Worm (Caenorhabditis elegans) whole organism, early embryonic: ENCODE results near the gene T09F5.10.

Experiments
- B0310.2 ChIP-seq: sonication (generic microtip); optimal IDR thresholded peaks from 2 replicates; lab custom pipeline; 2016; ENCODE audit warnings: mild to moderate bottlenecking, missing genetic modification characterization, missing compliant biosample characterization
- F13C5.2 ChIP-seq: sonication (generic microtip); optimal IDR thresholded peaks from 2 replicates; lab custom pipeline; 2017; ENCODE audit warnings: mild to moderate bottlenecking, missing genetic modification characterization, inconsistent platforms, missing compliant biosample characterization
- aly-1 ChIP-seq: sonication (generic microtip); optimal IDR thresholded peaks from 2 replicates; lab custom pipeline; 2016; ENCODE audit warnings: missing genetic modification characterization, missing compliant biosample characterization
- ama-1 ChIP-seq: fragments of 150-350 bp; optimal IDR thresholded peaks from 2 replicates; lab custom pipeline; 2014
- ceh-36 ChIP-seq: sonication (generic microtip); optimal IDR thresholded peaks from 2 replicates; lab custom pipeline; 2016; ENCODE audit warnings: missing genetic modification characterization, inconsistent platforms, missing compliant biosample characterization
- flt-1 ChIP-seq: fragments of 200-800 bp; sonication (Bioruptor generic); IDR thresholded peaks from 2 replicates; pipeline ENCODE4 v1.3.6; 2022; ENCODE audit warnings: missing genetic modification characterization, missing compliant biosample characterization
- hmbx-1 ChIP-seq: sonication (generic microtip); optimal IDR thresholded peaks from 2 replicates; lab custom pipeline; 2016; ENCODE audit warnings: mild to moderate bottlenecking, missing genetic modification characterization, missing compliant biosample characterization
- hnd-1 ChIP-seq: sonication (generic microtip); optimal IDR thresholded peaks from 2 replicates; lab custom pipeline; 2016; ENCODE audit warnings: missing genetic modification characterization, missing compliant biosample characterization
- scrt-1 ChIP-seq: fragments of 200-800 bp; sonication (Bioruptor generic); IDR thresholded peaks from 2 replicates; pipeline ENCODE4 v1.3.6; 2022; ENCODE audit warnings: missing genetic modification characterization, missing compliant biosample characterization
- sea-1 ChIP-seq: fragments of 200-800 bp; sonication (Bioruptor generic); conservative IDR thresholded peaks from 2 replicates; pipeline ENCODE4 v1.3.6; 2022; ENCODE audit warnings: missing genetic modification characterization, missing compliant biosample characterization
- tbx-11 ChIP-seq: fragments of 200-800 bp; sonication (Bioruptor generic); IDR thresholded peaks from 2 replicates; pipeline ENCODE4 v1.3.6; 2022; ENCODE audit warnings: missing genetic modification characterization, missing compliant biosample characterization
- tbx-37 ChIP-seq: fragments of 200-800 bp; sonication (Bioruptor generic); conservative IDR thresholded peaks from 2 replicates; pipeline ENCODE4 v1.3.6; 2022; ENCODE audit warnings: missing genetic modification reagents, missing genetic modification characterization, missing compliant biosample characterization
- tra-4 ChIP-seq: sonication (generic microtip); optimal IDR thresholded peaks from 2 replicates; lab custom pipeline; 2017; ENCODE audit warnings: missing genetic modification characterization, missing compliant biosample characterization

DNA sequence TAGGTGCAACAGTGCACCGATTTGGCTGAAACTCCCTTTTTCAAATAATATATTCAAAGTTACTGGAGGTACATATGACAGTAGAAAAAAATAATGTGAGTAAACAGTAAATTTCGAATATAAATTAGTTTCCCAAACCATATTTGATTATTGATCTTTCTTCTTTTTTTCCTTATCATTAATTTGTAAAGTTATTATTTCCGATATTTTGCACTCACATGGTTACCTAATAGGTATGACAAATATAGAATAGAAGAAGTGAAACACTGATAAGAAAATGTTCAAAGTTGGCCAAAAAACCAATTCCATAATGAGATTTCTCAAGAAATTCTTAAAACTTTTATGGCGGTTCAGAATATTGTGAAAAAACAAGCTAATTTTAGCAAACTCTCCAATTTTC lies 40.0 kb upstream of the T09F5.10 start:
- no peak for TF ChIP-seq tbx-11 (GFP tag; lab: Robert Waterston, UW)
- no peak for TF ChIP-seq hnd-1 (tag; lab: Kevin White, UChicago)
- TF ChIP-seq F13C5.2 (tag; lab: Kevin White, UChicago) = no peak
- TF ChIP-seq tra-4 (tag; lab: Kevin White, UChicago) = no peak
- TF ChIP-seq hmbx-1 (tag; lab: Kevin White, UChicago) = no peak
- no peak for TF ChIP-seq sea-1 (GFP tag; lab: Robert Waterston, UW)
- no peak for TF ChIP-seq scrt-1 (GFP tag; lab: Robert Waterston, UW)
- no peak for TF ChIP-seq ceh-36 (tag; lab: Kevin White, UChicago)
- no peak for TF ChIP-seq ama-1
- TF ChIP-seq tbx-37 (GFP tag; lab: Robert Waterston, UW) = no peak
- TF ChIP-seq B0310.2 = no peak
- TF ChIP-seq flt-1 = no peak
- TF ChIP-seq aly-1 (tag; lab: Kevin White, UChicago) = no peak
